Fruit fly (Drosophila melanogaster) whole organism, embryonic: Measurements from ENCODE around the gene Pex3.

Experiments
- ATbp ChIP-seq: fragments of 200-800 bp; sonication (Bioruptor generic); optimal IDR thresholded peaks from 2 replicates; lab custom pipeline; 2017; ENCODE audit warnings: missing biosample characterization, mild to moderate bottlenecking, missing genetic modification characterization, missing genetic modification reagents
- Atf-2 ChIP-seq: fragments of 200-800 bp; sonication (Bioruptor generic); optimal IDR thresholded peaks from 2 replicates; lab custom pipeline; 2016; ENCODE audit warnings: missing biosample characterization, missing genetic modification characterization
- Bdp1 ChIP-seq: fragments of 200-800 bp; sonication (Bioruptor generic); optimal IDR thresholded peaks from 3 replicates; lab custom pipeline; 2016; ENCODE audit warnings: missing biosample characterization, missing genetic modification characterization
- CG1024 ChIP-seq: fragments of 200-800 bp; sonication (Bioruptor generic); IDR thresholded peaks from 2 replicates; pipeline ENCODE4 v1.3.6; 2022; ENCODE audit warnings: missing biosample characterization, missing genetic modification characterization
- CG10321 ChIP-seq: fragments of 200-800 bp; sonication (Bioruptor generic); IDR thresholded peaks from 2 replicates; pipeline ENCODE4 v1.3.6; 2022; ENCODE audit warnings: missing biosample characterization, missing genetic modification characterization
- CG11093 ChIP-seq: fragments of 200-800 bp; sonication (Bioruptor generic); IDR thresholded peaks from 3 replicates; pipeline ENCODE4 v1.3.6; 2022; ENCODE audit warnings: missing biosample characterization, missing genetic modification characterization
- CG12071 ChIP-seq: fragments of 200-800 bp; sonication (Bioruptor generic); optimal IDR thresholded peaks from 3 replicates; lab custom pipeline; 2018; ENCODE audit warnings: missing biosample characterization, mild to moderate bottlenecking, missing genetic modification characterization
- CG12236 ChIP-seq: fragments of 200-800 bp; sonication (Bioruptor generic); optimal IDR thresholded peaks from 2 replicates; lab custom pipeline; 2016; ENCODE audit warnings: missing biosample characterization, missing genetic modification characterization
- CG1233 ChIP-seq: fragments of 200-800 bp; sonication (Bioruptor generic); optimal IDR thresholded peaks from 4 replicates; lab custom pipeline; 2018; ENCODE audit warnings: missing biosample characterization, mild to moderate bottlenecking, missing genetic modification characterization
- CG2889 ChIP-seq: fragments of 200-800 bp; sonication (Bioruptor generic); IDR thresholded peaks from 3 replicates; pipeline ENCODE4 v1.3.6; 2022; ENCODE audit warnings: missing biosample characterization, missing genetic modification characterization
- CG3065 ChIP-seq: fragments of 200-800 bp; sonication (Bioruptor generic); optimal IDR thresholded peaks from 2 replicates; lab custom pipeline; 2016; ENCODE audit warnings: missing biosample characterization, missing genetic modification characterization
- CG32772 ChIP-seq: fragments of 200-800 bp; sonication (Bioruptor generic); IDR thresholded peaks from 2 replicates; pipeline ENCODE4 v1.3.6; 2022; ENCODE audit warnings: missing biosample characterization, missing genetic modification characterization
- CG3281 ChIP-seq: fragments of 200-800 bp; sonication (Bioruptor generic); optimal IDR thresholded peaks from 3 replicates; lab custom pipeline; 2017; ENCODE audit warnings: missing biosample characterization, mild to moderate bottlenecking, missing genetic modification characterization
- CG3847 ChIP-seq: fragments of 200-800 bp; sonication (Bioruptor generic); IDR thresholded peaks from 2 replicates; pipeline ENCODE4 v1.3.6; 2022; ENCODE audit warnings: missing biosample characterization, missing genetic modification characterization
- CG4617 ChIP-seq: fragments of 200-800 bp; sonication (Bioruptor generic); optimal IDR thresholded peaks from 3 replicates; lab custom pipeline; 2016; ENCODE audit warnings: missing biosample characterization, missing genetic modification characterization, borderline replicate concordance
- CG5953 ChIP-seq: fragments of 200-800 bp; sonication (Bioruptor generic); IDR thresholded peaks from 2 replicates; pipeline ENCODE4 v1.3.6; 2022; ENCODE audit warnings: missing biosample characterization, missing genetic modification characterization
- CG6272 ChIP-seq: fragments of 200-800 bp; sonication (Bioruptor generic); IDR thresholded peaks from 2 replicates; pipeline ENCODE4 v1.3.6; 2022; ENCODE audit warnings: missing biosample characterization, missing genetic modification characterization
- CG7928 ChIP-seq: fragments of 200-800 bp; sonication (Bioruptor generic); optimal IDR thresholded peaks from 2 replicates; lab custom pipeline; 2017; ENCODE audit warnings: missing biosample characterization, mild to moderate bottlenecking, missing genetic modification characterization
- CG8359 ChIP-seq: fragments of 200-800 bp; sonication (Bioruptor generic); optimal IDR thresholded peaks from 2 replicates; lab custom pipeline; 2017; ENCODE audit warnings: missing biosample characterization, mild to moderate bottlenecking, missing genetic modification characterization, borderline replicate concordance
- CG8924 ChIP-seq: fragments of 200-800 bp; optimal IDR thresholded peaks from 3 replicates; lab custom pipeline; 2019; ENCODE audit warnings: missing biosample characterization, mild to moderate bottlenecking, missing genetic modification characterization, moderate library complexity
- CHES-1-like ChIP-seq: fragments of 200-800 bp; sonication (Bioruptor generic); optimal IDR thresholded peaks from 2 replicates; lab custom pipeline; 2016; ENCODE audit warnings: missing biosample characterization, missing genetic modification characterization
- CkIIα-i1 ChIP-seq: fragments of 200-800 bp; sonication (Bioruptor generic); IDR thresholded peaks from 2 replicates; pipeline ENCODE4 v1.3.6; 2022; ENCODE audit warnings: missing biosample characterization, missing genetic modification characterization
- Dip2 ChIP-seq: fragments of 200-800 bp; sonication (Bioruptor generic); IDR thresholded peaks from 2 replicates; pipeline ENCODE4 v1.3.6; 2022; ENCODE audit warnings: missing biosample characterization, missing genetic modification characterization
- E2f2 ChIP-seq: fragments of 200-800 bp; sonication (Bioruptor generic); IDR thresholded peaks from 2 replicates; pipeline ENCODE4 v1.3.6; 2022; ENCODE audit warnings: missing biosample characterization, missing genetic modification characterization
- HLH4C ChIP-seq: fragments of 200-800 bp; sonication (Bioruptor generic); IDR thresholded peaks from 3 replicates; pipeline ENCODE4 v1.3.6; 2022; ENCODE audit warnings: missing biosample characterization, missing genetic modification characterization; ENCODE audit not compliant: partially characterized antibody
- MBD-R2 ChIP-seq: fragments of 200-800 bp; sonication (Bioruptor generic); IDR thresholded peaks from 2 replicates; pipeline ENCODE4 v1.3.6; 2022; ENCODE audit warnings: missing biosample characterization, missing genetic modification characterization
- NC2β ChIP-seq: fragments of 200-800 bp; sonication (Bioruptor generic); optimal IDR thresholded peaks from 2 replicates; lab custom pipeline; 2016; ENCODE audit warnings: missing biosample characterization, missing genetic modification characterization
- Ssrp ChIP-seq: fragments of 200-800 bp; sonication (Bioruptor generic); optimal IDR thresholded peaks from 2 replicates; lab custom pipeline; 2018; ENCODE audit warnings: missing biosample characterization, mild to moderate bottlenecking, missing genetic modification characterization, moderate library complexity
- Vsx1 ChIP-seq: fragments of 200-800 bp; sonication (Bioruptor generic); optimal IDR thresholded peaks from 2 replicates; lab custom pipeline; 2017; ENCODE audit warnings: missing biosample characterization, mild to moderate bottlenecking, missing genetic modification characterization, missing genetic modification reagents
- abd-A ChIP-seq: fragments of 200-800 bp; sonication (Bioruptor generic); optimal IDR thresholded peaks from 3 replicates; lab custom pipeline; 2019; ENCODE audit warnings: missing biosample characterization, mild to moderate bottlenecking, missing genetic modification characterization, moderate library complexity
- ara ChIP-seq: fragments of 200-800 bp; sonication (Bioruptor generic); IDR thresholded peaks from 2 replicates; pipeline ENCODE4 v1.3.6; 2022; ENCODE audit warnings: missing biosample characterization, missing genetic modification characterization
- ase ChIP-seq: fragments of 200-800 bp; sonication (Bioruptor generic); IDR thresholded peaks from 3 replicates; pipeline ENCODE4 v1.3.6; 2022; ENCODE audit warnings: missing biosample characterization, missing genetic modification characterization
- chn ChIP-seq: fragments of 200-800 bp; sonication (Bioruptor generic); optimal IDR thresholded peaks from 2 replicates; lab custom pipeline; 2016; ENCODE audit warnings: missing biosample characterization, missing genetic modification characterization
- eyg ChIP-seq: fragments of 200-800 bp; sonication (Bioruptor generic); optimal IDR thresholded peaks from 3 replicates; lab custom pipeline; 2016; ENCODE audit warnings: missing biosample characterization, missing genetic modification characterization
- fru ChIP-seq: fragments of >200 bp; optimal IDR thresholded peaks from 2 replicates; lab custom pipeline; 2017
- gsb ChIP-seq: fragments of 200-800 bp; sonication (Bioruptor generic); IDR thresholded peaks from 2 replicates; pipeline ENCODE4 v1.3.6; 2022; ENCODE audit warnings: missing biosample characterization, missing genetic modification characterization
- lab ChIP-seq: fragments of 200-800 bp; sonication (Bioruptor generic); optimal IDR thresholded peaks from 3 replicates; lab custom pipeline; 2017; ENCODE audit warnings: missing biosample characterization, missing genetic modification characterization, mild to moderate bottlenecking, moderate library complexity, missing genetic modification reagents
- mam ChIP-seq: fragments of 200-800 bp; sonication (Bioruptor generic); optimal IDR thresholded peaks from 3 replicates; lab custom pipeline; 2016; ENCODE audit warnings: missing biosample characterization, missing genetic modification characterization
- onecut ChIP-seq: fragments of 200-800 bp; sonication (Bioruptor generic); IDR thresholded peaks from 2 replicates; pipeline ENCODE4 v1.3.6; 2022; ENCODE audit warnings: missing biosample characterization, missing genetic modification characterization
- p53 ChIP-seq: fragments of 200-800 bp; sonication (Bioruptor generic); optimal IDR thresholded peaks from 2 replicates; lab custom pipeline; 2016; ENCODE audit warnings: missing biosample characterization, missing genetic modification characterization
- pan ChIP-seq, 4 experiments: fragments of >200 bp in 3 of 4; fragments of 200-800 bp in 1 of 4; sonication (Bioruptor generic) in 1 of 4; optimal IDR thresholded peaks in 3 of 4; IDR thresholded peaks in 1 of 4; 2 replicates each; pipeline versions ENCODE4 v1.3.6 to Lab custom; 2017 to 2022; ENCODE audit warnings: missing biosample characterization in 2 of 4, missing genetic modification characterization in 2 of 4, mixed read lengths in 1 of 4
- prd ChIP-seq, 3 experiments: fragments of >200 bp in 2 of 3; fragments of 200-800 bp in 1 of 3; sonication (Bioruptor generic) in 1 of 3; optimal IDR thresholded peaks in 2 of 3; IDR thresholded peaks in 1 of 3; 2 replicates in 2 of 3; 3 replicates in 1 of 3; pipeline versions ENCODE4 v1.3.6 to Lab custom; 2017 to 2022; ENCODE audit warnings: missing biosample characterization in 1 of 3, missing genetic modification characterization in 1 of 3
- slbo ChIP-seq: fragments of 200-800 bp; sonication (Bioruptor generic); IDR thresholded peaks from 2 replicates; pipeline ENCODE4 v1.3.6; 2022; ENCODE audit warnings: missing biosample characterization, missing genetic modification characterization
- stwl ChIP-seq: fragments of 200-800 bp; sonication (Bioruptor generic); optimal IDR thresholded peaks from 3 replicates; lab custom pipeline; 2018; ENCODE audit warnings: missing biosample characterization, mild to moderate bottlenecking, missing genetic modification characterization, moderate library complexity
- tna ChIP-seq: fragments of 200-800 bp; sonication (Bioruptor generic); IDR thresholded peaks from 2 replicates; pipeline ENCODE4 v1.3.6; 2022; ENCODE audit warnings: missing biosample characterization, missing genetic modification characterization; ENCODE audit not compliant: partially characterized antibody
- trh ChIP-seq: fragments of 200-800 bp; sonication (Bioruptor generic); optimal IDR thresholded peaks from 2 replicates; lab custom pipeline; 2016; ENCODE audit warnings: missing biosample characterization, missing genetic modification characterization
- tup ChIP-seq: fragments of 200-800 bp; sonication (Bioruptor generic); optimal IDR thresholded peaks from 2 replicates; lab custom pipeline; 2016; ENCODE audit warnings: missing biosample characterization, mild to moderate bottlenecking, missing genetic modification characterization, moderate library complexity
- unpg ChIP-seq: fragments of 200-800 bp; sonication (Bioruptor generic); optimal IDR thresholded peaks from 3 replicates; lab custom pipeline; 2018; ENCODE audit warnings: missing biosample characterization, mild to moderate bottlenecking, missing genetic modification characterization, moderate library complexity
- vnd ChIP-seq: fragments of 200-800 bp; sonication (Bioruptor generic); IDR thresholded peaks from 3 replicates; pipeline ENCODE4 v1.3.6; 2022; ENCODE audit warnings: missing biosample characterization, missing genetic modification characterization; ENCODE audit not compliant: partially characterized antibody
- z ChIP-seq: fragments of 200-800 bp; sonication (Bioruptor generic); IDR thresholded peaks from 3 replicates; pipeline ENCODE4 v1.3.6; 2022; ENCODE audit warnings: missing biosample characterization, missing genetic modification characterization

Gene Pex3

dm6 chr3L:15102669-15103309 is 41.4 kb upstream of the Pex3 start (continued):
- TF ChIP-seq Bdp1 (no peak), CG7928 (GFP tag; lab: Kevin White, UChicago) (no peak), mam (GFP tag; lab: Kevin White, UChicago) (no peak), CG12236 (GFP tag; lab: Kevin White, UChicago) (no peak), prd (optimal IDR thresholded peaks at IDR 0.05; lab: Kevin White, UChicago) (no peak), prd (GFP tag; IDR thresholded peaks at IDR 0.05; lab: Robert Waterston, UW) (peak; percentile 36; the same call in 2 of the 3 replicates), z (GFP tag; lab: Robert Waterston, UW) (no peak), tup (GFP tag; lab: Kevin White, UChicago) (no peak), CG10321 (GFP tag; lab: Robert Waterston, UW) (no peak), CG12071 (GFP tag; lab: Kevin White, UChicago) (no peak), p53 (no peak), CG2889 (GFP tag; lab: Robert Waterston, UW) (no peak), lab (GFP tag; lab: Kevin White, UChicago) (peak; percentile 11), CG6272 (no peak), CG3281 (no peak), CG11093 (GFP tag; lab: Robert Waterston, UW) (no peak), slbo (GFP tag; lab: Robert Waterston, UW) (peak; percentile 24; the same call in 1 of the 2 replicates), CG3847 (GFP tag; lab: Robert Waterston, UW) (no peak), Ssrp (peak; percentile 11), E2f2 (GFP tag; lab: Robert Waterston, UW) (no peak), CG1024 (GFP tag; lab: Robert Waterston, UW) (no peak), abd-A (tag; lab: Kevin White, UChicago) (no peak), pan (optimal IDR thresholded peaks at IDR 0.05; lab: Kevin White, UChicago) (no peak), pan (GFP tag; optimal IDR thresholded peaks at IDR 0.05 in 1 of 2, IDR thresholded peaks at IDR 0.05 in 1 of 2) (peak in 1 of 2 experiments; percentile 37), Atf-2 (GFP tag; lab: Kevin White, UChicago) (no peak), MBD-R2 (no peak), fru (no peak), NC2β (GFP tag; lab: Kevin White, UChicago) (no peak), trh (GFP tag; lab: Kevin White, UChicago) (no peak), unpg (peak; percentile 20), onecut (GFP tag; lab: Robert Waterston, UW) (no peak), CHES-1-like (GFP tag; lab: Kevin White, UChicago) (no peak), Dip2 (GFP tag; lab: Robert Waterston, UW) (no peak), ara (GFP tag; lab: Robert Waterston, UW) (no peak), tna (GFP tag; lab: Robert Waterston, UW) (no peak), chn (GFP tag; lab: Kevin White, UChicago) (no peak), vnd (GFP tag; lab: Robert Waterston, UW) (no peak), ATbp (GFP tag; lab: Kevin White, UChicago) (no peak), CG8359 (GFP tag; lab: Kevin White, UChicago) (no peak), gsb (no peak), Vsx1 (GFP tag; lab: Kevin White, UChicago) (no peak), CG8924 (no peak), CG32772 (GFP tag; lab: Robert Waterston, UW) (0 out of 2 replicates have a peak, but pooled peaks have one; percentile 23), CG4617 (GFP tag; lab: Kevin White, UChicago) (no peak), stwl (tag; lab: Kevin White, UChicago) (no peak), CG1233 (GFP tag; lab: Kevin White, UChicago) (no peak), CkIIα-i1 (GFP tag; lab: Robert Waterston, UW) (no peak), HLH4C (no peak), CG3065 (GFP tag; lab: Kevin White, UChicago) (no peak), CG5953 (GFP tag; lab: Robert Waterston, UW) (no peak), eyg (GFP tag; lab: Kevin White, UChicago) (no peak), ase (no peak)
